Fruit fly (Drosophila melanogaster) whole organism, pupa: ENCODE data around the gene asf1.

Experiments used
- CG10348 ChIP-seq: fragments of 200-800 bp; sonication (Bioruptor generic); IDR thresholded peaks from 2 replicates; pipeline ENCODE4 v1.3.6; 2022; ENCODE audit warnings: missing biosample characterization, missing genetic modification characterization
- CG12605 ChIP-seq: fragments of 200-800 bp; sonication (Bioruptor generic); IDR thresholded peaks from 2 replicates; pipeline ENCODE4 v1.3.6; 2022; ENCODE audit warnings: missing biosample characterization, missing genetic modification characterization
- CG13204 ChIP-seq: fragments of 200-800 bp; sonication (Bioruptor generic); optimal IDR thresholded peaks from 2 replicates; lab custom pipeline; 2018; ENCODE audit warnings: missing biosample characterization, mild to moderate bottlenecking, missing genetic modification characterization, moderate library complexity
- CG14655 ChIP-seq: fragments of 200-800 bp; sonication (Bioruptor generic); optimal IDR thresholded peaks from 3 replicates; lab custom pipeline; 2017; ENCODE audit warnings: mild to moderate bottlenecking, missing biosample characterization, missing genetic modification reagents, missing genetic modification characterization
- CG15710 ChIP-seq: fragments of 200-800 bp; sonication (Bioruptor generic); optimal IDR thresholded peaks from 2 replicates; lab custom pipeline; 2018; ENCODE audit warnings: missing biosample characterization, mild to moderate bottlenecking, missing genetic modification characterization, moderate library complexity
- CG17806 ChIP-seq: fragments of 200-800 bp; sonication (Bioruptor generic); optimal IDR thresholded peaks from 2 replicates; lab custom pipeline; 2018; ENCODE audit warnings: missing biosample characterization, mild to moderate bottlenecking, missing genetic modification characterization, moderate library complexity
- CG32121 ChIP-seq: fragments of 200-800 bp; sonication (Bioruptor generic); IDR thresholded peaks from 2 replicates; pipeline ENCODE4 v1.3.6; 2022; ENCODE audit warnings: missing biosample characterization, missing genetic modification characterization
- CG34367 ChIP-seq: fragments of 200-800 bp; sonication (Bioruptor generic); optimal IDR thresholded peaks from 2 replicates; lab custom pipeline; 2018; ENCODE audit warnings: missing biosample characterization, mild to moderate bottlenecking, missing genetic modification characterization
- CG4496 ChIP-seq: fragments of 200-800 bp; sonication (Bioruptor generic); IDR thresholded peaks from 3 replicates; pipeline ENCODE4 v1.3.6; 2022; ENCODE audit warnings: missing biosample characterization, missing genetic modification characterization
- CG8159 ChIP-seq: fragments of 200-800 bp; sonication (Bioruptor generic); optimal IDR thresholded peaks from 3 replicates; lab custom pipeline; 2018; ENCODE audit warnings: missing biosample characterization, mild to moderate bottlenecking, missing genetic modification characterization, moderate library complexity
- CG8301 ChIP-seq: fragments of 200-800 bp; sonication (Bioruptor generic); optimal IDR thresholded peaks from 2 replicates; lab custom pipeline; 2018; ENCODE audit warnings: missing biosample characterization, mild to moderate bottlenecking, missing genetic modification characterization
- CG9948 ChIP-seq: fragments of 200-800 bp; sonication (Bioruptor generic); optimal IDR thresholded peaks from 2 replicates; lab custom pipeline; 2018; ENCODE audit warnings: missing biosample characterization, mild to moderate bottlenecking, missing genetic modification characterization, moderate library complexity
- D1 ChIP-seq: fragments of 200-800 bp; sonication (Bioruptor generic); optimal IDR thresholded peaks from 2 replicates; lab custom pipeline; 2018; ENCODE audit warnings: missing biosample characterization, mild to moderate bottlenecking, missing genetic modification characterization, moderate library complexity
- EcR ChIP-seq: fragments of 200-800 bp; sonication (Bioruptor generic); optimal IDR thresholded peaks from 3 replicates; lab custom pipeline; 2019; ENCODE audit warnings: missing biosample characterization, missing genetic modification characterization, mild to moderate bottlenecking, moderate library complexity, missing genetic modification reagents
- Ets98B ChIP-seq: fragments of 200-800 bp; sonication (Bioruptor generic); IDR thresholded peaks from 2 replicates; pipeline ENCODE4 v1.3.6; 2022; ENCODE audit warnings: missing biosample characterization, missing genetic modification characterization
- Pif1A ChIP-seq: fragments of 200-800 bp; sonication (Bioruptor generic); optimal IDR thresholded peaks from 3 replicates; lab custom pipeline; 2016; ENCODE audit warnings: missing biosample characterization, missing genetic modification characterization
- Pif1B ChIP-seq: fragments of 200-800 bp; sonication (Bioruptor generic); optimal IDR thresholded peaks from 3 replicates; lab custom pipeline; 2016; ENCODE audit warnings: missing biosample characterization, missing genetic modification characterization
- Snoo ChIP-seq: fragments of 200-800 bp; sonication (Bioruptor generic); optimal IDR thresholded peaks from 3 replicates; lab custom pipeline; 2017; ENCODE audit warnings: missing biosample characterization, mild to moderate bottlenecking, missing genetic modification characterization, inconsistent platforms
- fd96Ca ChIP-seq: fragments of 200-800 bp; sonication (Bioruptor generic); IDR thresholded peaks from 3 replicates; pipeline ENCODE4 v1.3.6; 2022; ENCODE audit warnings: missing biosample characterization, missing genetic modification characterization
- gl ChIP-seq: fragments of 200-800 bp; sonication (Bioruptor generic); optimal IDR thresholded peaks from 2 replicates; lab custom pipeline; 2018; ENCODE audit warnings: missing biosample characterization, mild to moderate bottlenecking, missing genetic modification characterization
- rn ChIP-seq: fragments of 200-800 bp; sonication (Bioruptor generic); IDR thresholded peaks from 2 replicates; pipeline ENCODE4 v1.3.6; 2022; ENCODE audit warnings: missing biosample characterization, missing genetic modification characterization

The asf1 gene

dm6 chr3L:19605974-19606497 is 12.7 kb upstream of the asf1 start, which contains the start of the genes lush and CG9372:
Gene lush (minus strand): TSS chr3L:19606090.
Gene CG9372 (plus strand): TSS chr3L:19606208.
- TF ChIP-seq CG17806 (tag; lab: Kevin White, UChicago) (no peak), CG10348 (GFP tag; lab: Robert Waterston, UW) (no peak), CG12605 (GFP tag; lab: Robert Waterston, UW) (no peak), CG9948 (tag; lab: Kevin White, UChicago) (no peak), CG8159 (tag; lab: Kevin White, UChicago) (no peak), Pif1A (GFP tag; lab: Kevin White, UChicago) (no peak), CG8301 (no peak), Ets98B (GFP tag; lab: Robert Waterston, UW) (no peak)
- TF ChIP-seq, all 21 proteins: peak for 0

DNA sequence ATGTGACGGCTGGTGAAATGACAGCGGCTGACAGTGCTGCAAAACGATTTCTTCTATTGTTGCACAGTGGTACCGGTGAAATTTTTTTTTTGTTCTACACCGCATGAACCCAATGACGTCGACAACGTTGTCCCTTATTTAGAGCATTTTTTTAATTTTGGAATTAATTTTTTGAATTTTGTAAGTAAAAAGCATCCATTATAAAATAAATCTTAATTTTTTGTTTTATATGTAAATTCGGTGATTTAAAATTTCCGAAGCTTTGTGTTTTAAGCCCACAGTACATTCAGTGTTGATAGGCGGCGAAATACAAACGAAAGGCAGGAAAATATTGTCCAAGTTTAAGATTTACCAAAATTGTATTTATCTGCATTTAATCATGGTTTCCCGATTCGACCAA is 6.5 kb upstream of the asf1 start, which contains the start of the genes Lon and PIG-F:
Gene Lon, minus strand, starts transcription at position 28 of the 400 bp plus-strand sequence.
Gene PIG-F, plus strand, starts transcription at position 284 of the 400 bp plus-strand sequence.
- TF ChIP-seq CG8301 (peak; percentile 97), fd96Ca (peak; percentile 98), Ets98B (GFP tag; lab: Robert Waterston, UW) (peak; percentile 96), gl (peak; percentile 94), CG4496 (peak; percentile 98), CG12605 (GFP tag; lab: Robert Waterston, UW) (no peak; the same call in none of the 2 replicates), CG15710 (tag; lab: Kevin White, UChicago) (peak; percentile 99), Snoo (tag; lab: Kevin White, UChicago) (peak; percentile 99), CG9948 (tag; lab: Kevin White, UChicago) (peak; percentile 99), CG14655 (GFP tag; lab: Kevin White, UChicago) (peak; percentile 99), rn (peak; percentile 95), CG8159 (tag; lab: Kevin White, UChicago) (peak; percentile 99), CG32121 (GFP tag; lab: Robert Waterston, UW) (peak; percentile 98), Pif1B (GFP tag; lab: Kevin White, UChicago) (peak; percentile 99), CG34367 (peak; percentile 96), D1 (tag; lab: Kevin White, UChicago) (no peak), Pif1A (GFP tag; lab: Kevin White, UChicago) (peak; percentile 99), CG17806 (tag; lab: Kevin White, UChicago) (peak; percentile 99), CG13204 (no peak), CG10348 (GFP tag; lab: Robert Waterston, UW) (peak; percentile 95), EcR (GFP tag; lab: Kevin White, UChicago) (no peak)
- TF ChIP-seq, all 21 proteins: peak for 17

dm6 chr3L:19630701-19631100 is 12.0 kb downstream of the asf1 start:
- TF ChIP-seq CG32121 (GFP tag; lab: Robert Waterston, UW), result no peak

DNA sequence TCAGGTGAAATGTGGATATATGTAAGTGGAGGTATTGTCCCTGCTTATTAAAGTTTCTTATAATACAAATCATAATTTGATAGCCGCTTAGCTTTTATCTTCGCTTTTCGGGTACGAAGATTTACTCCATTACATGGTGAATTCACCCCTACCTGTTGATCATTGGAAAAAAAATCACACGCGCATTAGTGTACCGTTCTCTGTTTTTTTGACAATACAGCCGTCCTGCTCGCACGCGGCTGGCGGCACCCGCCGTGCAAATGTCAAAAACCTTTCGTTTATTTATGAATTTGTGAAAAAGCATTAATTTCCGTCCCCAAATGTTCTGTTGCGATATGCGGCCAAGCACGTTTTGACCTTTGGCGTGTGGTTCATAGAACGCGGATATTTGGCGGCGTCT is 13.2 kb downstream of the asf1 start:
- TF ChIP-seq D1 (tag; lab: Kevin White, UChicago) (no peak), CG15710 (tag; lab: Kevin White, UChicago) (no peak), gl (no peak), CG12605 (GFP tag; lab: Robert Waterston, UW) (no peak), Snoo (tag; lab: Kevin White, UChicago) (no peak), CG13204 (no peak), Pif1A (GFP tag; lab: Kevin White, UChicago) (no peak), CG8301 (no peak), Pif1B (GFP tag; lab: Kevin White, UChicago) (no peak), CG32121 (GFP tag; lab: Robert Waterston, UW) (no peak), CG10348 (GFP tag; lab: Robert Waterston, UW) (no peak), CG4496 (no peak), Ets98B (GFP tag; lab: Robert Waterston, UW) (no peak), CG8159 (tag; lab: Kevin White, UChicago) (no peak), CG34367 (no peak), CG17806 (tag; lab: Kevin White, UChicago) (no peak)

DNA sequence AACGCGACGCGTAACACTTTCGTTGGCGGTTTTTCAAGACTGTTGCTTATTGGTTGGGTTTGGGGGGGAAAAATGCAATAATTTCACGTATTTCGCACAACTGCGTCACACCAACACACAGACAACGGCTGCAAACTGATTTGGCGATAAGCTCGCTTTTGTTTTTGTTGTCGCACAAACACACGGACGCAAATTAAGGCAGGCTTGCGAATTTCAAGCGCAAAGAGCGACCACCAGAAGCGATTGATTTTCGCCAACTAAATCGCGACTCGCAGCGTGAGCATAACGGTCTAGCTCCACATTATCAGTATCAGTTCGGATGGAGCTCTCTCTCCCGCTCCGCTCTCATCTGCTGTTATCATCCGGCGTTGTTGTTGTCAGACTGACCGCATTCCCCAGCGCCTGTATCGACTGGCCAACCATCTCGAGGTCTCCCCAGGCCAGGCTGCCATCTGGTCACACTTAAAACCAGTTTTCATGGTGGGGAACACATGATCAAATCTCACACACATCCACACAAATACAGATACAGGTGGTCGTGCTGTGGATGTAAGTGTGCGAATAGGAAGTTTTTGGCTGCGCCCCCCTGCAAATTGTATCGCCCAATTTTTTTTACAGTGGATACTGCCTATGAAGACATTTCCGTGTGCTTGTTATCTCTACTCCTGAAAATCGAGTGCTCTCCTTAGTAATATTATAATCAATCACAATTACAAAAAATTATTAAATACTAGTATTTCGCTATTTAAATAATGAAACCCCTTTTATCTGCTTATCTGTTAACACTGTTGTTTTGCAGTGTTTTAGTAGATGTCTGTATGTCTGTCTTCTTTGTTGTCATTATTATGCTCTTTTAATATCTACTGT is 14.3 kb downstream of the asf1 start:
- TF ChIP-seq D1 (tag; lab: Kevin White, UChicago) (no peak), Snoo (tag; lab: Kevin White, UChicago) (no peak), CG12605 (GFP tag; lab: Robert Waterston, UW) (peak; percentile 14; the same call in 1 of the 2 replicates), Pif1A (GFP tag; lab: Kevin White, UChicago) (peak; percentile 56), CG13204 (peak; percentile 40), CG32121 (GFP tag; lab: Robert Waterston, UW) (peak; percentile 78; the same call in 1 of the 2 replicates), CG14655 (GFP tag; lab: Kevin White, UChicago) (no peak), CG15710 (tag; lab: Kevin White, UChicago) (peak; percentile 38), EcR (GFP tag; lab: Kevin White, UChicago) (peak; percentile 54), Pif1B (GFP tag; lab: Kevin White, UChicago) (peak; percentile 61), CG10348 (GFP tag; lab: Robert Waterston, UW) (no peak), CG9948 (tag; lab: Kevin White, UChicago) (no peak), fd96Ca (peak; percentile 65; the same call in 2 of the 3 replicates), CG8159 (tag; lab: Kevin White, UChicago) (no peak), CG17806 (tag; lab: Kevin White, UChicago) (peak; percentile 35), gl (peak; percentile 4), rn (0 out of 2 replicates have a peak, but pooled peaks have one; percentile 22), CG4496 (peak; percentile 75), Ets98B (GFP tag; lab: Robert Waterston, UW) (peak; percentile 59; the same call in 1 of the 2 replicates), CG8301 (peak; percentile 37)
